Worm (Caenorhabditis elegans): Measurements from ENCODE around the gene C35D10.1.
A peak's percentile ranks its signal among the peaks of the same experiment; 100 is the strongest.

- TF ChIP-seq aly-2 (tag; optimal IDR thresholded peaks at IDR 0.05) (no peak), lsy-2 (tag; optimal IDR thresholded peaks at IDR 0.05) (peak; percentile 43 to 73), R02D3.7 (tag; optimal IDR thresholded peaks at IDR 0.05) (no peak), ztf-4 (tag; optimal IDR thresholded peaks at IDR 0.05) (no peak), ZK546.5 (tag; optimal IDR thresholded peaks at IDR 0.05) (no peak), elt-1 (tag; optimal IDR thresholded peaks at IDR 0.05) (no peak), unc-62 (GFP tag; optimal IDR thresholded peaks at IDR 0.05) (no peak), nhr-11 (tag; optimal IDR thresholded peaks at IDR 0.05) (no peak), nhr-77 (tag; optimal IDR thresholded peaks at IDR 0.05) (no peak), zag-1 (tag; optimal IDR thresholded peaks at IDR 0.05) (no peak), ztf-1 (GFP tag; conservative IDR thresholded peaks at IDR 0.05) (no peak), fos-1 (tag; optimal IDR thresholded peaks at IDR 0.05) (peak; percentile 11), ceh-16 (tag; optimal IDR thresholded peaks at IDR 0.05) (no peak)
These were observed 32.8 kb downstream of the C35D10.1 start, which contains the start of the genes F26F4.9 and cee-1 for ce11 chrIII:4912317-4912716.

Data from whole organism, L2 larva.